Fruit fly (Drosophila melanogaster): Measurements from ENCODE around the gene Ets96B.

DNA sequence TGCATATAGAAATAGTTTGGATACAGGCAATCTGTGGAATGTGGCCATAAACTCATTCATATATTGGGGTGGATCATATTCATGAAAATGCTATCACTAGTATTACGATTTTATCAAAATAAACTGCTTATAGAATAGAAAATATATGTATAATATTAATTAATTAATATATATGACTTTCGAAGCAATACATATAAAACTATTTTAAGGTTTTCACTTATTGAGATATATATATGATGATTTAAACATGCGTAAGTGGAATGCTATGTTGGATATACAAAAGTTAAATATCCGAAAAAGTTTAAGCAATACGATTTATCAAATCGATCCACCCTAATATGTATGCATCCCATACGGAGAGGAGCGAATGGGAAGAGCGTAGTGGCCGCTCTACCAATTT lies 10.7 kb downstream of the Ets96B start:
- no peak for TF ChIP-seq CG8301 (tag; optimal IDR thresholded peaks at IDR 0.05)
- TF ChIP-seq Ets98B (GFP tag; IDR thresholded peaks at IDR 0.05): no peak
- TF ChIP-seq EcR (GFP tag; optimal IDR thresholded peaks at IDR 0.05): no peak
- TF ChIP-seq CG34367 (tag; optimal IDR thresholded peaks at IDR 0.05): no peak
- no peak for TF ChIP-seq CG15710 (tag; optimal IDR thresholded peaks at IDR 0.05)
- TF ChIP-seq gl (tag; optimal IDR thresholded peaks at IDR 0.05): no peak
- TF ChIP-seq CG17806 (tag; optimal IDR thresholded peaks at IDR 0.05): no peak
- TF ChIP-seq D1 (tag; optimal IDR thresholded peaks at IDR 0.05): no peak
- TF ChIP-seq CG32121 (GFP tag; IDR thresholded peaks at IDR 0.05): no peak
- 0 out of 3 replicates have a peak, but pooled peaks have one; percentile 24 for TF ChIP-seq CG4496 (GFP tag; IDR thresholded peaks at IDR 0.05)
- TF ChIP-seq CG9948 (tag; optimal IDR thresholded peaks at IDR 0.05): no peak
- no peak for TF ChIP-seq CG13204 (GFP tag; optimal IDR thresholded peaks at IDR 0.05)

Data from whole organism, pupa.